Fruit fly (Drosophila melanogaster) whole organism, embryonic: ENCODE results near the gene Ythdc1.

ENCODE experiments used
- Abd-B ChIP-seq: fragments of 200-800 bp; sonication (Bioruptor generic); optimal IDR thresholded peaks from 2 replicates; lab custom pipeline; 2018; ENCODE audit warnings: missing biosample characterization, mild to moderate bottlenecking, missing genetic modification characterization, moderate library complexity
- BEAF-32 ChIP-seq: fragments of 200-800 bp; sonication (Bioruptor generic); optimal IDR thresholded peaks from 3 replicates; lab custom pipeline; 2017; ENCODE audit warnings: missing biosample characterization, missing genetic modification characterization, mild to moderate bottlenecking, moderate library complexity, missing genetic modification reagents
- C15 ChIP-seq: fragments of 200-800 bp; sonication (Bioruptor generic); IDR thresholded peaks from 3 replicates; pipeline ENCODE4 v1.3.6; 2022; ENCODE audit warnings: missing biosample characterization, missing genetic modification characterization
- CG10366 ChIP-seq: fragments of 200-800 bp; sonication (Bioruptor generic); IDR thresholded peaks from 2 replicates; pipeline ENCODE4 v1.3.6; 2022; ENCODE audit warnings: missing biosample characterization, missing genetic modification characterization
- CG11085 ChIP-seq: fragments of 200-800 bp; sonication (Bioruptor generic); IDR thresholded peaks from 2 replicates; pipeline ENCODE4 v1.3.6; 2022; ENCODE audit warnings: missing biosample characterization, missing genetic modification characterization
- CG12744 ChIP-seq: fragments of 200-800 bp; sonication (Bioruptor generic); optimal IDR thresholded peaks from 2 replicates; lab custom pipeline; 2016; ENCODE audit warnings: missing biosample characterization, missing genetic modification characterization
- CG13424 ChIP-seq: fragments of 200-800 bp; sonication (Bioruptor generic); optimal IDR thresholded peaks from 2 replicates; lab custom pipeline; 2019; ENCODE audit warnings: missing biosample characterization, mild to moderate bottlenecking, missing genetic modification characterization, moderate library complexity
- CG13894 ChIP-seq: fragments of 200-800 bp; sonication (Bioruptor generic); optimal IDR thresholded peaks from 3 replicates; lab custom pipeline; 2018; ENCODE audit warnings: missing biosample characterization, mild to moderate bottlenecking, missing genetic modification characterization, moderate library complexity
- CG14441 ChIP-seq: fragments of 200-800 bp; sonication (Bioruptor generic); IDR thresholded peaks from 2 replicates; pipeline ENCODE4 v1.3.6; 2022; ENCODE audit warnings: missing biosample characterization, missing genetic modification characterization
- CG1603 ChIP-seq: fragments of 200-800 bp; sonication (Bioruptor generic); optimal IDR thresholded peaks from 2 replicates; lab custom pipeline; 2019; ENCODE audit warnings: missing biosample characterization, mild to moderate bottlenecking, missing genetic modification characterization, moderate library complexity
- CG17359 ChIP-seq: fragments of 200-800 bp; sonication (Bioruptor generic); optimal IDR thresholded peaks from 3 replicates; lab custom pipeline; 2018; ENCODE audit warnings: missing biosample characterization, mild to moderate bottlenecking, missing genetic modification characterization, moderate library complexity
- CG18262 ChIP-seq: fragments of 200-800 bp; optimal IDR thresholded peaks from 3 replicates; lab custom pipeline; 2019; ENCODE audit warnings: missing biosample characterization, mild to moderate bottlenecking, missing genetic modification characterization, moderate library complexity
- CG18764 ChIP-seq: fragments of 200-800 bp; sonication (Bioruptor generic); optimal IDR thresholded peaks from 3 replicates; lab custom pipeline; 2016; ENCODE audit warnings: missing biosample characterization, missing genetic modification characterization
- CG2199 ChIP-seq: fragments of 200-800 bp; sonication (Bioruptor generic); IDR thresholded peaks from 3 replicates; pipeline ENCODE4 v1.3.6; 2022; ENCODE audit warnings: missing biosample characterization, missing genetic modification characterization
- CG2678 ChIP-seq: fragments of 200-800 bp; sonication (Bioruptor generic); optimal IDR thresholded peaks from 3 replicates; lab custom pipeline; 2019; ENCODE audit warnings: missing biosample characterization, mild to moderate bottlenecking, missing genetic modification characterization, moderate library complexity
- CG3065 ChIP-seq: fragments of 200-800 bp; sonication (Bioruptor generic); optimal IDR thresholded peaks from 2 replicates; lab custom pipeline; 2016; ENCODE audit warnings: missing biosample characterization, missing genetic modification characterization
- CG4360 ChIP-seq: fragments of 200-800 bp; sonication (Bioruptor generic); IDR thresholded peaks from 2 replicates; pipeline ENCODE4 v1.3.6; 2022; ENCODE audit warnings: missing biosample characterization, missing genetic modification characterization
- CG4617 ChIP-seq: fragments of 200-800 bp; sonication (Bioruptor generic); optimal IDR thresholded peaks from 3 replicates; lab custom pipeline; 2016; ENCODE audit warnings: missing biosample characterization, missing genetic modification characterization, borderline replicate concordance
- CG6654 ChIP-seq: fragments of 200-800 bp; sonication (Bioruptor generic); optimal IDR thresholded peaks from 2 replicates; lab custom pipeline; 2017; ENCODE audit warnings: missing biosample characterization, mild to moderate bottlenecking, missing genetic modification characterization
- CG6689 ChIP-seq: fragments of 200-800 bp; sonication (Bioruptor generic); IDR thresholded peaks from 2 replicates; pipeline ENCODE4 v1.3.6; 2022; ENCODE audit warnings: missing biosample characterization, missing genetic modification characterization
- CG6854 ChIP-seq: fragments of 200-800 bp; sonication (Bioruptor generic); optimal IDR thresholded peaks from 3 replicates; lab custom pipeline; 2017; ENCODE audit warnings: missing biosample characterization, mild to moderate bottlenecking, missing genetic modification characterization
- D19A ChIP-seq: fragments of 200-800 bp; optimal IDR thresholded peaks from 3 replicates; lab custom pipeline; 2019; ENCODE audit warnings: missing biosample characterization, mild to moderate bottlenecking, missing genetic modification characterization, moderate library complexity
- Dad ChIP-seq: fragments of 200-800 bp; sonication (Bioruptor generic); optimal IDR thresholded peaks from 3 replicates; lab custom pipeline; 2016; ENCODE audit warnings: missing biosample characterization, missing genetic modification characterization
- Dip3 ChIP-seq: fragments of 200-800 bp; sonication (Bioruptor generic); optimal IDR thresholded peaks from 3 replicates; lab custom pipeline; 2016; ENCODE audit warnings: missing biosample characterization, missing genetic modification characterization
- Drgx ChIP-seq: fragments of 200-800 bp; sonication (Bioruptor generic); IDR thresholded peaks from 2 replicates; pipeline ENCODE4 v1.3.6; 2022; ENCODE audit warnings: missing biosample characterization, missing genetic modification characterization
- Hand ChIP-seq: fragments of 200-800 bp; sonication (Bioruptor generic); optimal IDR thresholded peaks from 2 replicates; lab custom pipeline; 2017; ENCODE audit warnings: mild to moderate bottlenecking, missing biosample characterization, missing genetic modification reagents, missing genetic modification characterization
- HmgZ ChIP-seq: fragments of 200-800 bp; sonication (Bioruptor generic); optimal IDR thresholded peaks from 2 replicates; lab custom pipeline; 2018; ENCODE audit warnings: missing biosample characterization, mild to moderate bottlenecking, missing genetic modification characterization
- Lim3 ChIP-seq: fragments of 200-800 bp; sonication (Bioruptor generic); IDR thresholded peaks from 2 replicates; pipeline ENCODE4 v1.3.6; 2022; ENCODE audit warnings: missing biosample characterization, missing genetic modification characterization
- MTF-1 ChIP-seq: fragments of 200-800 bp; sonication (Bioruptor generic); optimal IDR thresholded peaks from 2 replicates; lab custom pipeline; 2018; ENCODE audit warnings: missing biosample characterization, mild to moderate bottlenecking, missing genetic modification characterization, borderline replicate concordance
- NC2β ChIP-seq: fragments of 200-800 bp; sonication (Bioruptor generic); optimal IDR thresholded peaks from 2 replicates; lab custom pipeline; 2016; ENCODE audit warnings: missing biosample characterization, missing genetic modification characterization
- PHDP ChIP-seq: fragments of 200-800 bp; sonication (Bioruptor generic); optimal IDR thresholded peaks from 3 replicates; lab custom pipeline; 2018; ENCODE audit warnings: missing biosample characterization, mild to moderate bottlenecking, missing genetic modification characterization, moderate library complexity
- Vsx1 ChIP-seq: fragments of 200-800 bp; sonication (Bioruptor generic); optimal IDR thresholded peaks from 2 replicates; lab custom pipeline; 2017; ENCODE audit warnings: missing biosample characterization, mild to moderate bottlenecking, missing genetic modification characterization, missing genetic modification reagents
- YL-1 ChIP-seq: fragments of 200-800 bp; sonication (Bioruptor generic); optimal IDR thresholded peaks from 3 replicates; lab custom pipeline; 2017; ENCODE audit warnings: missing biosample characterization, mild to moderate bottlenecking, missing genetic modification characterization
- ash1 ChIP-seq: fragments of 200-800 bp; sonication (Bioruptor generic); optimal IDR thresholded peaks from 2 replicates; lab custom pipeline; 2018; ENCODE audit warnings: missing biosample characterization, mild to moderate bottlenecking, missing genetic modification characterization
- br ChIP-seq: fragments of >200 bp; optimal IDR thresholded peaks from 2 replicates; lab custom pipeline; 2017
- cas ChIP-seq: fragments of 200-800 bp; sonication (Bioruptor generic); IDR thresholded peaks from 2 replicates; pipeline ENCODE4 v1.3.6; 2022; ENCODE audit warnings: missing biosample characterization, missing genetic modification characterization
- cato ChIP-seq: fragments of 200-800 bp; sonication (Bioruptor generic); optimal IDR thresholded peaks from 2 replicates; lab custom pipeline; 2016; ENCODE audit warnings: missing biosample characterization, missing genetic modification characterization, borderline replicate concordance
- ci ChIP-seq: fragments of 200-800 bp; sonication (Bioruptor generic); IDR thresholded peaks from 3 replicates; pipeline ENCODE4 v1.3.6; 2022; ENCODE audit warnings: missing biosample characterization, missing genetic modification characterization
- gcm ChIP-seq: fragments of 200-800 bp; sonication (Bioruptor generic); optimal IDR thresholded peaks from 2 replicates; lab custom pipeline; 2019; ENCODE audit warnings: missing biosample characterization, mild to moderate bottlenecking, missing genetic modification characterization, moderate library complexity
- gt ChIP-seq: fragments of 200-800 bp; sonication (Bioruptor generic); IDR thresholded peaks from 2 replicates; pipeline ENCODE4 v1.3.6; 2022; ENCODE audit warnings: missing biosample characterization, missing genetic modification characterization
- h ChIP-seq: fragments of >200 bp; optimal IDR thresholded peaks from 2 replicates; lab custom pipeline; 2017
- insv ChIP-seq, 2 experiments: fragments of 200-800 bp; sonication (Bioruptor generic); optimal IDR thresholded peaks; 3 replicates each; lab custom pipeline; 2016 to 2018; ENCODE audit warnings: missing biosample characterization in 2 of 2, missing genetic modification characterization in 2 of 2
- knrl ChIP-seq: fragments of 200-800 bp; sonication (Bioruptor generic); IDR thresholded peaks from 3 replicates; pipeline ENCODE4 v1.3.6; 2022; ENCODE audit warnings: missing biosample characterization, missing genetic modification characterization; ENCODE audit not compliant: partially characterized antibody
- sc ChIP-seq, 3 experiments: fragments of >200 bp in 2 of 3; fragments of 200-800 bp in 1 of 3; sonication (Bioruptor generic) in 1 of 3; optimal IDR thresholded peaks; 2 replicates in 2 of 3; 3 replicates in 1 of 3; lab custom pipeline; 2017; ENCODE audit warnings: mild to moderate bottlenecking in 1 of 3, missing biosample characterization in 1 of 3, missing genetic modification characterization in 1 of 3, missing genetic modification reagents in 1 of 3
- sug ChIP-seq: fragments of 200-800 bp; optimal IDR thresholded peaks from 2 replicates; lab custom pipeline; 2019; ENCODE audit warnings: missing biosample characterization, mild to moderate bottlenecking, missing genetic modification characterization, moderate library complexity
- tin ChIP-seq: fragments of 200-800 bp; sonication (Bioruptor generic); optimal IDR thresholded peaks from 3 replicates; lab custom pipeline; 2016; ENCODE audit warnings: missing biosample characterization, missing genetic modification characterization
- tll ChIP-seq, 2 experiments: fragments of 200-800 bp in 1 of 2; fragments of >200 bp in 1 of 2; sonication (Bioruptor generic) in 1 of 2; optimal IDR thresholded peaks; 2 replicates each; lab custom pipeline; 2017 to 2019; ENCODE audit warnings: missing biosample characterization in 2 of 2, missing genetic modification characterization in 2 of 2, mild to moderate bottlenecking in 1 of 2, moderate library complexity in 1 of 2
- trh ChIP-seq: fragments of 200-800 bp; sonication (Bioruptor generic); optimal IDR thresholded peaks from 2 replicates; lab custom pipeline; 2016; ENCODE audit warnings: missing biosample characterization, missing genetic modification characterization

Ythdc1 gene

dm6 chr3L:3418207-3419086 is 44.5 kb upstream of the Ythdc1 start (continued):
- TF ChIP-seq sc (optimal IDR thresholded peaks at IDR 0.05; lab: Kevin White, UChicago) = no peak
- peak; percentile 8 for TF ChIP-seq sc (GFP tag; optimal IDR thresholded peaks at IDR 0.05; lab: Kevin White, UChicago)
- peak; percentile 71; the same call in 2 of the 3 replicates for TF ChIP-seq C15 (GFP tag; lab: Robert Waterston, UW)
- no peak for TF ChIP-seq Hand
- peak; percentile 46; the same call in 2 of the 3 replicates for TF ChIP-seq knrl (GFP tag; lab: Robert Waterston, UW)
- TF ChIP-seq CG6689 (GFP tag; lab: Robert Waterston, UW) = peak; percentile 74
- peak; percentile 76 for TF ChIP-seq Vsx1 (GFP tag; lab: Kevin White, UChicago)
- no peak for TF ChIP-seq tin
- TF ChIP-seq Drgx (GFP tag; lab: Robert Waterston, UW) = peak; percentile 99
- TF ChIP-seq HmgZ (tag; lab: Kevin White, UChicago) = peak; percentile 91
- peak; percentile 40 for TF ChIP-seq D19A (tag; lab: Kevin White, UChicago)
- TF ChIP-seq CG13894 (tag; lab: Kevin White, UChicago) = peak; percentile 95
- peak; percentile 76 for TF ChIP-seq Dip3 (GFP tag; lab: Kevin White, UChicago)
- peak; percentile 83 for TF ChIP-seq CG10366 (GFP tag; lab: Robert Waterston, UW)
- TF ChIP-seq sug (tag; lab: Kevin White, UChicago) = peak; percentile 98
- peak; percentile 85 for TF ChIP-seq ci (GFP tag; lab: Robert Waterston, UW)
- peak; percentile 69 for TF ChIP-seq PHDP (tag; lab: Kevin White, UChicago)
- peak; percentile 55 for TF ChIP-seq CG4360 (GFP tag; lab: Robert Waterston, UW)
- TF ChIP-seq h (lab: Kevin White, UChicago) = no peak
- peak; percentile 1 for TF ChIP-seq CG12744 (GFP tag; lab: Kevin White, UChicago)
- TF ChIP-seq MTF-1 (GFP tag; lab: Kevin White, UChicago) = peak; percentile 50
- peak; percentile 83 for TF ChIP-seq CG2199
- TF ChIP-seq CG3065 (GFP tag; lab: Kevin White, UChicago) = no peak
- TF ChIP-seq Abd-B (GFP tag; lab: Kevin White, UChicago) = peak; percentile 30
- peak; percentile 26; the same call in 1 of the 2 replicates for TF ChIP-seq Lim3 (GFP tag; lab: Robert Waterston, UW)
- TF ChIP-seq YL-1 (GFP tag; lab: Kevin White, UChicago) = peak; percentile 23
- TF ChIP-seq CG18764 = no peak
- no peak; the same call in 1 of the 2 replicates for TF ChIP-seq gt
- no peak for TF ChIP-seq gcm
- TF ChIP-seq trh = no peak
- TF ChIP-seq CG14441 (GFP tag; lab: Robert Waterston, UW) = peak; percentile 89
- TF ChIP-seq CG6654 = no peak
- no peak for TF ChIP-seq br (lab: Kevin White, UChicago)
- TF ChIP-seq CG6854 = peak; percentile 69
- TF ChIP-seq CG2678 (tag; lab: Kevin White, UChicago) = peak; percentile 79
- TF ChIP-seq Dad = peak; percentile 69
- TF ChIP-seq insv (GFP tag; optimal IDR thresholded peaks at IDR 0.05; lab: Kevin White, UChicago) = peak in 1 of 2 experiments; percentile 20
- TF ChIP-seq CG11085 (GFP tag; lab: Robert Waterston, UW) = peak; percentile 71
- TF ChIP-seq CG18262 = peak; percentile 75
- no peak for TF ChIP-seq tll (GFP tag; optimal IDR thresholded peaks at IDR 0.05; lab: Kevin White, UChicago)
- TF ChIP-seq cato (GFP tag; lab: Kevin White, UChicago) = no peak
- no peak for TF ChIP-seq BEAF-32 (GFP tag; lab: Kevin White, UChicago)
- TF ChIP-seq CG4617 = no peak
- peak; percentile 55 for TF ChIP-seq CG1603 (tag; lab: Kevin White, UChicago)
- TF ChIP-seq NC2β (GFP tag; lab: Kevin White, UChicago) = no peak
- peak; percentile 90 for TF ChIP-seq ash1 (GFP tag; lab: Kevin White, UChicago)
- peak; percentile 50 for TF ChIP-seq CG13424 (tag; lab: Kevin White, UChicago)
- TF ChIP-seq cas (GFP tag; lab: Robert Waterston, UW) = peak; percentile 63; the same call in 1 of the 2 replicates
- TF ChIP-seq CG17359 (tag; lab: Kevin White, UChicago) = peak; percentile 84
